Worm (Caenorhabditis elegans) whole organism, mixed stage, embryonic: ENCODE measurements around the gene nhr-235.

ENCODE experiments used
- blmp-1 ChIP-seq: fragments of 150-350 bp; optimal IDR thresholded peaks from 2 replicates; lab custom pipeline; 2014; ENCODE audit warnings: missing biosample characterization, missing genetic modification characterization
- lin-13 ChIP-seq: fragments of 150-350 bp; optimal IDR thresholded peaks from 2 replicates; lab custom pipeline; 2014; ENCODE audit warnings: missing biosample characterization, missing genetic modification characterization
- nhr-28 ChIP-seq: fragments of 150-350 bp; optimal IDR thresholded peaks from 2 replicates; lab custom pipeline; 2014; ENCODE audit warnings: missing biosample characterization, missing genetic modification characterization
- unc-39 ChIP-seq: fragments of 150-350 bp; optimal IDR thresholded peaks from 2 replicates; lab custom pipeline; 2014; ENCODE audit warnings: missing biosample characterization, missing genetic modification characterization

DNA sequence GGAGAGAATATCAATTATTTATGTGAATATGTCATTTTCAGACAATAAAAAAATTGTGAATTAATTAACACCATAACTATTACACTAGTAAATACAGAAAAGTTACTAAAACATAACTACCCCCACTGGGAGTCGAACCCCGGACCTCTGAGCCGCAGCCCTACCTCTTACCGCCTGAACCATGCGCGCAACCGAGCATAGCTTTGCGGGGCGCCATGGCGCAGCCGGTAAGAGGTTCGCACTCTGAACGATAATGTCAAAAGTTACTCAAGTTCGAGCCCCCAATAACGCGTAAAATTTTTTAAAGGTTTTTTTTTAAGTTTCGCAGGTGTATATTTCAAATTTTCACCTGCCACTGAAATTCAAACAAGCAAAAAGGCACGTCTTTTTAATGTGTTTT is 25.6 kb downstream of the nhr-235 start:
- no peak for TF ChIP-seq nhr-28 (tag; lab: Kevin White, UChicago)
- no peak for TF ChIP-seq blmp-1 (tag; lab: Kevin White, UChicago)
- no peak for TF ChIP-seq unc-39
- TF ChIP-seq lin-13 (tag; lab: Kevin White, UChicago), result no peak
